Worm (Caenorhabditis elegans) whole organism, L3 larva: ENCODE measurements around the gene ZK262.9.

Experiments
- ZK546.5 ChIP-seq: sonication (generic microtip); optimal IDR thresholded peaks from 2 replicates; lab custom pipeline; 2017; ENCODE audit warnings: missing biosample characterization, missing genetic modification characterization
- aly-2 ChIP-seq: fragments of 150-350 bp; optimal IDR thresholded peaks from 2 replicates; lab custom pipeline; 2014; ENCODE audit warnings: missing biosample characterization, missing genetic modification characterization
- ceh-16 ChIP-seq: sonication (generic microtip); optimal IDR thresholded peaks from 2 replicates; lab custom pipeline; 2017; ENCODE audit warnings: missing biosample characterization, missing genetic modification characterization
- elt-1 ChIP-seq: fragments of 150-350 bp; optimal IDR thresholded peaks from 2 replicates; lab custom pipeline; 2014; ENCODE audit warnings: missing biosample characterization, missing genetic modification characterization
- elt-3 ChIP-seq, 3 experiments: fragments of 150-350 bp in 1 of 3; sonication (generic microtip) in 2 of 3; optimal IDR thresholded peaks; 2 replicates in 2 of 3; 4 replicates in 1 of 3; lab custom pipeline; 2014 to 2017; ENCODE audit warnings: missing biosample characterization in 3 of 3, missing genetic modification characterization in 3 of 3
- lin-39 ChIP-seq: fragments of 150-350 bp; optimal IDR thresholded peaks from 2 replicates; lab custom pipeline; 2018; ENCODE audit warnings: missing biosample characterization, missing genetic modification reagents, missing genetic modification characterization
- pqm-1 ChIP-seq: fragments of 150-350 bp; optimal IDR thresholded peaks from 2 replicates; lab custom pipeline; 2017; ENCODE audit warnings: missing biosample characterization, missing genetic modification characterization, inconsistent platforms
- unc-62 ChIP-seq: fragments of 150-350 bp; sonication (generic microtip); optimal IDR thresholded peaks from 4 replicates; lab custom pipeline; 2014; ENCODE audit warnings: missing biosample characterization, missing genetic modification reagents, missing genetic modification characterization

- TF ChIP-seq ceh-16 (no peak), aly-2 (tag; lab: Kevin White, UChicago) (no peak), unc-62 (GFP tag; lab: Kevin White, UChicago) (no peak), lin-39 (no peak), elt-3 (tag; optimal IDR thresholded peaks at IDR 0.05; lab: Kevin White, UChicago) (no peak), elt-1 (no peak), ZK546.5 (no peak), pqm-1 (tag; lab: Kevin White, UChicago) (no peak)
Observed at ce11 chrV:18412887-18413286, 26.7 kb upstream of the ZK262.9 start, which contains the start of gene ZK262.2.
